Worm (Caenorhabditis elegans): ENCODE results near the gene trpp-12.

ce11 chrX:2407167-2407566, 2.3 kb upstream of the trpp-12 start, which contains the start of gene mtpn-1:
- no peak for TF ChIP-seq tbx-2 (tag; optimal IDR thresholded peaks at IDR 0.05)
- no peak for TF ChIP-seq nfya-1 (tag; optimal IDR thresholded peaks at IDR 0.05)
- TF ChIP-seq ceh-34 (tag; optimal IDR thresholded peaks at IDR 0.05): no peak
- no peak for TF ChIP-seq ceh-14 (tag; optimal IDR thresholded peaks at IDR 0.05)
- no peak for TF ChIP-seq sdc-2 (tag; optimal IDR thresholded peaks at IDR 0.05)
- TF ChIP-seq syd-9 (tag; optimal IDR thresholded peaks at IDR 0.05): no peak
- TF ChIP-seq ama-1 (optimal IDR thresholded peaks at IDR 0.05): no peak
- no peak for TF ChIP-seq tbx-7 (tag; optimal IDR thresholded peaks at IDR 0.05)
- TF ChIP-seq pros-1 (tag; optimal IDR thresholded peaks at IDR 0.05): no peak
